Fruit fly (Drosophila melanogaster) whole organism, embryonic: ENCODE measurements around the gene Spps.

Source experiments
- Bteb2 ChIP-seq: fragments of 200-800 bp; sonication (Bioruptor generic); optimal IDR thresholded peaks from 2 replicates; lab custom pipeline; 2016; ENCODE audit warnings: missing biosample characterization, missing genetic modification characterization
- CG1024 ChIP-seq: fragments of 200-800 bp; sonication (Bioruptor generic); IDR thresholded peaks from 2 replicates; pipeline ENCODE4 v1.3.6; 2022; ENCODE audit warnings: missing biosample characterization, missing genetic modification characterization
- CG11085 ChIP-seq: fragments of 200-800 bp; sonication (Bioruptor generic); IDR thresholded peaks from 2 replicates; pipeline ENCODE4 v1.3.6; 2022; ENCODE audit warnings: missing biosample characterization, missing genetic modification characterization
- CG12659 ChIP-seq: fragments of 200-800 bp; sonication (Bioruptor generic); optimal IDR thresholded peaks from 3 replicates; lab custom pipeline; 2017; ENCODE audit warnings: mild to moderate bottlenecking, missing biosample characterization, missing genetic modification reagents, missing genetic modification characterization
- CG13775 ChIP-seq: fragments of 200-800 bp; sonication (Bioruptor generic); optimal IDR thresholded peaks from 3 replicates; lab custom pipeline; 2017; ENCODE audit warnings: missing biosample characterization, mild to moderate bottlenecking, missing genetic modification characterization
- CG1529 ChIP-seq: fragments of 200-800 bp; sonication (Bioruptor generic); optimal IDR thresholded peaks from 3 replicates; lab custom pipeline; 2018; ENCODE audit warnings: missing biosample characterization, missing genetic modification characterization
- CG18262 ChIP-seq: fragments of 200-800 bp; optimal IDR thresholded peaks from 3 replicates; lab custom pipeline; 2019; ENCODE audit warnings: missing biosample characterization, mild to moderate bottlenecking, missing genetic modification characterization, moderate library complexity
- CG18476 ChIP-seq: fragments of 200-800 bp; sonication (Bioruptor generic); optimal IDR thresholded peaks from 2 replicates; lab custom pipeline; 2016; ENCODE audit warnings: missing biosample characterization, mild to moderate bottlenecking, missing genetic modification characterization
- CG3163 ChIP-seq: fragments of 200-800 bp; sonication (Bioruptor generic); optimal IDR thresholded peaks from 3 replicates; lab custom pipeline; 2016; ENCODE audit warnings: missing biosample characterization, missing genetic modification characterization
- CG4730 ChIP-seq: fragments of 200-800 bp; sonication (Bioruptor generic); IDR thresholded peaks from 2 replicates; pipeline ENCODE4 v1.3.6; 2022; ENCODE audit warnings: missing biosample characterization, missing genetic modification characterization
- CG6689 ChIP-seq: fragments of 200-800 bp; sonication (Bioruptor generic); IDR thresholded peaks from 2 replicates; pipeline ENCODE4 v1.3.6; 2022; ENCODE audit warnings: missing biosample characterization, missing genetic modification characterization
- CG8478 ChIP-seq: fragments of >200 bp; optimal IDR thresholded peaks from 2 replicates; lab custom pipeline; 2018
- CG8924 ChIP-seq: fragments of 200-800 bp; optimal IDR thresholded peaks from 3 replicates; lab custom pipeline; 2019; ENCODE audit warnings: missing biosample characterization, mild to moderate bottlenecking, missing genetic modification characterization, moderate library complexity
- CG9437 ChIP-seq: fragments of 200-800 bp; sonication (Bioruptor generic); optimal IDR thresholded peaks from 2 replicates; lab custom pipeline; 2018; ENCODE audit warnings: missing biosample characterization, mild to moderate bottlenecking, missing genetic modification characterization
- CHES-1-like ChIP-seq: fragments of 200-800 bp; sonication (Bioruptor generic); optimal IDR thresholded peaks from 2 replicates; lab custom pipeline; 2016; ENCODE audit warnings: missing biosample characterization, missing genetic modification characterization
- Camta ChIP-seq: fragments of 200-800 bp; sonication (Bioruptor generic); optimal IDR thresholded peaks from 2 replicates; lab custom pipeline; 2016; ENCODE audit warnings: missing biosample characterization, missing genetic modification characterization
- Dad ChIP-seq: fragments of 200-800 bp; sonication (Bioruptor generic); optimal IDR thresholded peaks from 3 replicates; lab custom pipeline; 2016; ENCODE audit warnings: missing biosample characterization, missing genetic modification characterization
- E2f1 ChIP-seq: fragments of 200-800 bp; sonication (Bioruptor generic); IDR thresholded peaks from 2 replicates; pipeline ENCODE4 v1.3.6; 2022; ENCODE audit warnings: missing biosample characterization, missing genetic modification characterization
- ERR ChIP-seq: fragments of 200-800 bp; sonication (Bioruptor generic); optimal IDR thresholded peaks from 2 replicates; lab custom pipeline; 2016; ENCODE audit warnings: missing biosample characterization, missing genetic modification characterization
- Ets65A ChIP-seq: fragments of 200-800 bp; sonication (Bioruptor generic); peaks from one replicate; lab custom pipeline; 2016; ENCODE audit warnings: missing biosample characterization, missing genetic modification characterization
- Fer3 ChIP-seq: fragments of 200-800 bp; sonication (Bioruptor generic); optimal IDR thresholded peaks from 2 replicates; lab custom pipeline; 2018; ENCODE audit warnings: missing biosample characterization, mild to moderate bottlenecking, missing genetic modification characterization, moderate library complexity
- H15 ChIP-seq: fragments of 200-800 bp; sonication (Bioruptor generic); IDR thresholded peaks from 3 replicates; pipeline ENCODE4 v1.3.6; 2022; ENCODE audit warnings: missing biosample characterization, missing genetic modification characterization
- Hey ChIP-seq: fragments of 200-800 bp; sonication (Bioruptor generic); optimal IDR thresholded peaks from 3 replicates; lab custom pipeline; 2018; ENCODE audit warnings: missing biosample characterization, mild to moderate bottlenecking, missing genetic modification characterization
- Hmr ChIP-seq: fragments of 200-800 bp; sonication (Bioruptor generic); optimal IDR thresholded peaks from 3 replicates; lab custom pipeline; 2017; ENCODE audit warnings: mild to moderate bottlenecking, missing biosample characterization, missing genetic modification reagents, missing genetic modification characterization
- Hmx ChIP-seq: fragments of 200-800 bp; sonication (Bioruptor generic); optimal IDR thresholded peaks from 2 replicates; lab custom pipeline; 2016; ENCODE audit warnings: missing biosample characterization, missing genetic modification characterization
- Lim3 ChIP-seq: fragments of 200-800 bp; sonication (Bioruptor generic); IDR thresholded peaks from 2 replicates; pipeline ENCODE4 v1.3.6; 2022; ENCODE audit warnings: missing biosample characterization, missing genetic modification characterization
- NFAT ChIP-seq: fragments of 200-800 bp; sonication (Bioruptor generic); IDR thresholded peaks from 2 replicates; pipeline ENCODE4 v1.3.6; 2022; ENCODE audit warnings: missing biosample characterization, missing genetic modification characterization
- Oli ChIP-seq: fragments of 200-800 bp; sonication (Bioruptor generic); optimal IDR thresholded peaks from 2 replicates; lab custom pipeline; 2018; ENCODE audit warnings: missing biosample characterization, mild to moderate bottlenecking, missing genetic modification characterization, moderate library complexity
- crp ChIP-seq, 2 experiments: fragments of 200-800 bp; sonication (Bioruptor generic); optimal IDR thresholded peaks; 2 replicates in 1 of 2; 3 replicates in 1 of 2; lab custom pipeline; 2017; ENCODE audit warnings: missing biosample characterization in 2 of 2, missing genetic modification characterization in 2 of 2, mild to moderate bottlenecking in 1 of 2, moderate library complexity in 1 of 2
- cwo ChIP-seq: fragments of 200-800 bp; sonication (Bioruptor generic); optimal IDR thresholded peaks from 3 replicates; lab custom pipeline; 2017; ENCODE audit warnings: missing biosample characterization, missing genetic modification characterization, mild to moderate bottlenecking, moderate library complexity, missing genetic modification reagents
- dm ChIP-seq: fragments of 200-800 bp; sonication (Bioruptor generic); optimal IDR thresholded peaks from 3 replicates; lab custom pipeline; 2016; ENCODE audit warnings: missing biosample characterization, missing genetic modification characterization
- dpn ChIP-seq, 2 experiments: fragments of 200-800 bp; sonication (Bioruptor generic); optimal IDR thresholded peaks; 3 replicates each; lab custom pipeline; 2016; ENCODE audit warnings: missing biosample characterization in 2 of 2, missing genetic modification characterization in 2 of 2
- exex ChIP-seq: fragments of 200-800 bp; sonication (Bioruptor generic); optimal IDR thresholded peaks from 4 replicates; lab custom pipeline; 2018; ENCODE audit warnings: missing biosample characterization, mild to moderate bottlenecking, missing genetic modification characterization, moderate library complexity
- gcm ChIP-seq: fragments of 200-800 bp; sonication (Bioruptor generic); optimal IDR thresholded peaks from 2 replicates; lab custom pipeline; 2019; ENCODE audit warnings: missing biosample characterization, mild to moderate bottlenecking, missing genetic modification characterization, moderate library complexity
- gfzf ChIP-seq: fragments of 200-800 bp; sonication (Bioruptor generic); optimal IDR thresholded peaks from 2 replicates; lab custom pipeline; 2016; ENCODE audit warnings: missing biosample characterization, mild to moderate bottlenecking, missing genetic modification characterization, moderate library complexity
- h ChIP-seq: fragments of >200 bp; optimal IDR thresholded peaks from 2 replicates; lab custom pipeline; 2017
- jumu ChIP-seq: fragments of 200-800 bp; sonication (Bioruptor generic); optimal IDR thresholded peaks from 3 replicates; lab custom pipeline; 2016; ENCODE audit warnings: missing biosample characterization, missing genetic modification characterization
- knrl ChIP-seq: fragments of 200-800 bp; sonication (Bioruptor generic); IDR thresholded peaks from 3 replicates; pipeline ENCODE4 v1.3.6; 2022; ENCODE audit warnings: missing biosample characterization, missing genetic modification characterization; ENCODE audit not compliant: partially characterized antibody
- lola ChIP-seq, 3 experiments: fragments of >200 bp in 2 of 3; fragments of 200-800 bp in 1 of 3; sonication (Bioruptor generic) in 1 of 3; optimal IDR thresholded peaks; 2 replicates each; lab custom pipeline; 2017 to 2019; ENCODE audit warnings: missing biosample characterization in 3 of 3, missing genetic modification characterization in 3 of 3, mild to moderate bottlenecking in 1 of 3, moderate library complexity in 1 of 3
- maf-S ChIP-seq: fragments of 200-800 bp; sonication (Bioruptor generic); optimal IDR thresholded peaks from 2 replicates; lab custom pipeline; 2016; ENCODE audit warnings: missing biosample characterization, missing genetic modification characterization
- nau ChIP-seq: fragments of 200-800 bp; sonication (Bioruptor generic); optimal IDR thresholded peaks from 3 replicates; lab custom pipeline; 2017; ENCODE audit warnings: missing biosample characterization, mild to moderate bottlenecking, missing genetic modification characterization, missing genetic modification reagents
- nerfin-2 ChIP-seq: fragments of 200-800 bp; sonication (Bioruptor generic); IDR thresholded peaks from 2 replicates; pipeline ENCODE4 v1.3.6; 2022; ENCODE audit warnings: missing biosample characterization, missing genetic modification characterization; ENCODE audit not compliant: partially characterized antibody
- ranshi ChIP-seq: fragments of 200-800 bp; sonication (Bioruptor generic); IDR thresholded peaks from 2 replicates; pipeline ENCODE4 v1.3.6; 2022; ENCODE audit warnings: missing biosample characterization, missing genetic modification characterization
- repo ChIP-seq: fragments of 200-800 bp; sonication (Bioruptor generic); optimal IDR thresholded peaks from 2 replicates; lab custom pipeline; 2016; ENCODE audit warnings: missing biosample characterization, missing genetic modification characterization
- run ChIP-seq: fragments of 200-800 bp; sonication (Bioruptor generic); optimal IDR thresholded peaks from 3 replicates; lab custom pipeline; 2018; ENCODE audit warnings: missing biosample characterization, mild to moderate bottlenecking, missing genetic modification characterization
- sens-2 ChIP-seq: fragments of 200-800 bp; sonication (Bioruptor generic); IDR thresholded peaks from 2 replicates; pipeline ENCODE4 v1.3.6; 2022; ENCODE audit warnings: missing biosample characterization, missing genetic modification characterization
- slou ChIP-seq: fragments of 200-800 bp; sonication (Bioruptor generic); optimal IDR thresholded peaks from 3 replicates; lab custom pipeline; 2016; ENCODE audit warnings: missing biosample characterization, missing genetic modification characterization
- tll ChIP-seq, 2 experiments: fragments of 200-800 bp in 1 of 2; fragments of >200 bp in 1 of 2; sonication (Bioruptor generic) in 1 of 2; optimal IDR thresholded peaks; 2 replicates each; lab custom pipeline; 2017 to 2019; ENCODE audit warnings: missing biosample characterization in 2 of 2, missing genetic modification characterization in 2 of 2, mild to moderate bottlenecking in 1 of 2, moderate library complexity in 1 of 2
- wdn ChIP-seq: fragments of 200-800 bp; sonication (Bioruptor generic); IDR thresholded peaks from 2 replicates; pipeline ENCODE4 v1.3.6; 2022; ENCODE audit warnings: missing biosample characterization, missing genetic modification characterization

Gene Spps

DNA sequence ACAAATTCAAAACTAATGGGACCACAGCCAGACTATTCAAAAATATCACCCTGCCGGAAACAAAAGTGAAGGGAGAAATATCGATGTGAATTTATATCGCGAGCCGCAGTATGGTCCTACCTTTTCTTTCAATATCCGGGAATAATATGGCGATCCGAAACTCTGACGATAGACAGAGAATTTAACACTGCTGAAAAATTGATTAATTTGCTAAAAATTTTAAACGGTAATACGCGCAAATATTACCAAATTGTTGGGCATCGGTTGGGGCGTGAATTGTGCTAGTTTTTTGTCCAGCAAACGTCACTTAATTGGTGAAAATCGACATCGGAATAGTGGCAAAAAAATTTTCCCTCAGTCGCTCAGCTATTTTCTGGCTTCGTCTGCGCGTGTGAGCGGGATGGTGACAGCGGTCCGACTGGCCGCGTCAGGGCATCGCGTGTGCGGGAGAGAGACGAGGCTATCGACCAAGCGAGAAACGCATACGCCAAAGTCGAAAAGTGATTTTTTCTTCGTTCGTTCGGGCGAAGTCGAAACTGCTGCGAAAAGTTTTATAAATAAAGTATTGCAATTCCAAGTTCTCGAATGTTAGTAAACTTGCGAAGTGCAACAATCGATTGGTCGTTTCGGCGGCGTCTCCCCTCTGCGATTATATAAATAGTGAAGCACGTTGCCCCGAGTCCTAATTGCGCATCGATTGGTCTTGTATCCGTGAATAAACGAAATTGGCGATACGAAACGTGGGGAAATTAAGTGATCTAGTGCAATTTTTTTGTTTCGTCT is 3.9 kb upstream of the Spps start, which contains the start of gene mask (continued):
- peak; percentile 89 for TF ChIP-seq CG12659 (GFP tag; lab: Kevin White, UChicago)
- TF ChIP-seq nau, result peak; percentile 79
- peak; percentile 42 for TF ChIP-seq gcm (GFP tag; lab: Kevin White, UChicago)
- peak; percentile 37 for TF ChIP-seq CG8478
- no peak for TF ChIP-seq CG18476 (GFP tag; lab: Kevin White, UChicago)
- peak; percentile 89 for TF ChIP-seq gfzf (GFP tag; lab: Kevin White, UChicago)
- peak; percentile 78 for TF ChIP-seq Fer3 (tag; lab: Kevin White, UChicago)
- TF ChIP-seq ranshi, result peak; percentile 68
- TF ChIP-seq E2f1 (GFP tag; lab: Robert Waterston, UW), result peak; percentile 51
- TF ChIP-seq lola (GFP tag; optimal IDR thresholded peaks at IDR 0.05; lab: Kevin White, UChicago), result peak in 1 of 3 experiments; percentile 5
- TF ChIP-seq dpn (GFP tag; optimal IDR thresholded peaks at IDR 0.05; lab: Kevin White, UChicago), result peak; percentile 33 to 86
- peak; percentile 43 for TF ChIP-seq Oli (tag; lab: Kevin White, UChicago)
- TF ChIP-seq sens-2 (GFP tag; lab: Robert Waterston, UW), result peak; percentile 86
- TF ChIP-seq H15 (GFP tag; lab: Robert Waterston, UW), result peak; percentile 82
- TF ChIP-seq CG1529 (GFP tag; lab: Kevin White, UChicago), result peak; percentile 26
- peak; percentile 97 for TF ChIP-seq Ets65A
- TF ChIP-seq crp (GFP tag; optimal IDR thresholded peaks at IDR 0.05; lab: Kevin White, UChicago), result peak in 1 of 2 experiments; percentile 47
- TF ChIP-seq ERR (GFP tag; lab: Kevin White, UChicago), result peak; percentile 6
- TF ChIP-seq maf-S (GFP tag; lab: Kevin White, UChicago), result peak; percentile 63
- peak; percentile 86 for TF ChIP-seq Hmr (GFP tag; lab: Kevin White, UChicago)
- no peak for TF ChIP-seq h (lab: Kevin White, UChicago)
- TF ChIP-seq repo (GFP tag; lab: Kevin White, UChicago), result peak; percentile 73
- TF ChIP-seq slou (GFP tag; lab: Kevin White, UChicago), result peak; percentile 76
- peak in 1 of 2 experiments; percentile 62 for TF ChIP-seq tll (GFP tag; optimal IDR thresholded peaks at IDR 0.05; lab: Kevin White, UChicago)
- TF ChIP-seq Dad, result peak; percentile 80
- TF ChIP-seq CG11085, result peak; percentile 86
- TF ChIP-seq cwo (GFP tag; lab: Kevin White, UChicago), result no peak
- TF ChIP-seq exex (tag; lab: Kevin White, UChicago), result peak; percentile 35
- no peak for TF ChIP-seq Lim3
- TF ChIP-seq Camta (GFP tag; lab: Kevin White, UChicago), result peak; percentile 84
- TF ChIP-seq wdn (GFP tag; lab: Robert Waterston, UW), result peak; percentile 75
- no peak for TF ChIP-seq run (tag; lab: Kevin White, UChicago)
- no peak for TF ChIP-seq knrl (GFP tag; lab: Robert Waterston, UW)
- peak; percentile 58 for TF ChIP-seq CG18262 (tag; lab: Kevin White, UChicago)
- peak; percentile 83 for TF ChIP-seq Hey (tag; lab: Kevin White, UChicago)
- peak; percentile 89 for TF ChIP-seq CG13775 (GFP tag; lab: Kevin White, UChicago)
- peak; percentile 73 for TF ChIP-seq CHES-1-like (GFP tag; lab: Kevin White, UChicago)
- peak; percentile 72 for TF ChIP-seq CG1024 (GFP tag; lab: Robert Waterston, UW)
- peak; percentile 27 for TF ChIP-seq Hmx (GFP tag; lab: Kevin White, UChicago)
- TF ChIP-seq CG9437 (GFP tag; lab: Kevin White, UChicago), result peak; percentile 74
- TF ChIP-seq CG3163, result peak; percentile 71
- peak; percentile 7 for TF ChIP-seq jumu
- TF ChIP-seq CG4730 (GFP tag; lab: Robert Waterston, UW), result 0 out of 2 replicates have a peak, but pooled peaks have one; percentile 7
- no peak for TF ChIP-seq nerfin-2 (GFP tag; lab: Robert Waterston, UW)
- TF ChIP-seq CG6689, result 0 out of 2 replicates have a peak, but pooled peaks have one; percentile 24
- TF ChIP-seq NFAT, result peak; percentile 93
- peak; percentile 77 for TF ChIP-seq dm (GFP tag; lab: Kevin White, UChicago)
- TF ChIP-seq CG8924 (tag; lab: Kevin White, UChicago), result peak; percentile 32
- peak; percentile 83 for TF ChIP-seq Bteb2 (GFP tag; lab: Kevin White, UChicago)
